Fruit fly (Drosophila melanogaster): ENCODE data around the gene Arp8.
A peak's percentile ranks its signal among the peaks of the same experiment; 100 is the strongest.

Arp8 gene

DNA sequence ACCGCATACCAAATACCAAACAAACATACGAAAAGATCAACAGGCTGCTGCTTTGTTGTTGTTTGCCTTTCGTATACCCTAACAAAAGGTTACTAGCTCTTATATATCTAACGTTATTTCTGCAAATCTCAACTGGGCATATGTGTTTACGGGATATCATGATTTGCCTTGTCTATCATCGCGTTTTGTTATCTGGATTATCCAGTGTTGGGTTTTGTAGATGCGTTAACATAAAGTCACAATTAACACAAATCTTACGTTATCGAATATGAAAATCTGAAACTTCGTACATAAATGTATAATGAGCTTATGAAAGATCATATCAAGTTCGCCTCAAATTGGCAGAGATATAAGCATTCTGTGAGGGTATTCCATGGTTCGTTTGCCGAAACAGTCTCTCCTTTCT, 30.4 kb downstream of the Arp8 start (continued):
- TF ChIP-seq CG8319 (GFP tag; optimal IDR thresholded peaks at IDR 0.05) = no peak
- TF ChIP-seq CG6854 (GFP tag; optimal IDR thresholded peaks at IDR 0.05) = no peak
- peak; percentile 35 for TF ChIP-seq Smox (GFP tag; optimal IDR thresholded peaks at IDR 0.05)
- TF ChIP-seq spab (GFP tag; optimal IDR thresholded peaks at IDR 0.05) = peak; percentile 24
- TF ChIP-seq vri (GFP tag; optimal IDR thresholded peaks at IDR 0.05) = no peak
- TF ChIP-seq esn (GFP tag; optimal IDR thresholded peaks at IDR 0.05) = peak; percentile 72
- peak; percentile 89 for TF ChIP-seq svp (GFP tag)
- no peak for TF ChIP-seq CG11762 (GFP tag; optimal IDR thresholded peaks at IDR 0.05; ENCODE audit: insufficient read depth)
- peak; percentile 41 for TF ChIP-seq CG4318 (GFP tag; optimal IDR thresholded peaks at IDR 0.05)
- TF ChIP-seq CG34406 (GFP tag; optimal IDR thresholded peaks at IDR 0.05) = peak; percentile 30

dm6 chrX:17829083-17829997, 31.3 kb downstream of the Arp8 start:
- TF ChIP-seq CG3032 (tag; optimal IDR thresholded peaks at IDR 0.05) = peak; percentile 58
- TF ChIP-seq Ets96B (tag; optimal IDR thresholded peaks at IDR 0.05) = peak; percentile 58
- peak; percentile 50 for TF ChIP-seq CG16779 (tag; optimal IDR thresholded peaks at IDR 0.05)
- TF ChIP-seq svp (GFP tag) = peak; percentile 64
- TF ChIP-seq Eip78C (GFP tag) = peak; percentile 95
- peak; percentile 34 for TF ChIP-seq pdm3 (GFP tag; optimal IDR thresholded peaks at IDR 0.05)
- TF ChIP-seq OdsH (GFP tag; optimal IDR thresholded peaks at IDR 0.05) = peak; percentile 84
- peak; percentile 26 for TF ChIP-seq Smox (GFP tag; optimal IDR thresholded peaks at IDR 0.05)
- TF ChIP-seq CG8119 (GFP tag; IDR thresholded peaks at IDR 0.05) = peak; percentile 77
- no peak for TF ChIP-seq Ets21C (GFP tag; optimal IDR thresholded peaks at IDR 0.05)
- TF ChIP-seq CG10631 (GFP tag; optimal IDR thresholded peaks at IDR 0.05) = peak; percentile 35
- TF ChIP-seq cyc (GFP tag; optimal IDR thresholded peaks at IDR 0.05) = peak; percentile 10
- TF ChIP-seq Eip93F (GFP tag; optimal IDR thresholded peaks at IDR 0.05) = no peak
- TF ChIP-seq fkh (GFP tag; optimal IDR thresholded peaks at IDR 0.05) = peak; percentile 16
- TF ChIP-seq dac (GFP tag; optimal IDR thresholded peaks at IDR 0.05) = peak; percentile 65
- peak; percentile 69 for TF ChIP-seq CG4318 (GFP tag; optimal IDR thresholded peaks at IDR 0.05)
- peak; percentile 37 for TF ChIP-seq CG1621 (tag; optimal IDR thresholded peaks at IDR 0.05)
- TF ChIP-seq CG6276 (GFP tag; optimal IDR thresholded peaks at IDR 0.05) = peak; percentile 81
- TF ChIP-seq net (GFP tag; optimal IDR thresholded peaks at IDR 0.05) = peak; percentile 66
- TF ChIP-seq vri (GFP tag; optimal IDR thresholded peaks at IDR 0.05) = no peak
- no peak for TF ChIP-seq CG6854 (GFP tag; optimal IDR thresholded peaks at IDR 0.05)
- peak; percentile 29 for TF ChIP-seq lz (GFP tag; optimal IDR thresholded peaks at IDR 0.05)
- TF ChIP-seq CG31627 (GFP tag; optimal IDR thresholded peaks at IDR 0.05) = peak; percentile 21
- TF ChIP-seq Sox14 (GFP tag; optimal IDR thresholded peaks at IDR 0.05) = peak; percentile 46
- TF ChIP-seq fd59A (GFP tag; optimal IDR thresholded peaks at IDR 0.05) = peak; percentile 45
- TF ChIP-seq CG7368 (GFP tag; optimal IDR thresholded peaks at IDR 0.05) = peak; percentile 8
- TF ChIP-seq Eip75B (GFP tag; optimal IDR thresholded peaks at IDR 0.05) = peak; percentile 39
- TF ChIP-seq CG8319 (GFP tag; optimal IDR thresholded peaks at IDR 0.05) = peak; percentile 3
- peak; percentile 44 for TF ChIP-seq CG11762 (GFP tag; optimal IDR thresholded peaks at IDR 0.05; ENCODE audit: insufficient read depth)
- TF ChIP-seq acj6 (GFP tag; optimal IDR thresholded peaks at IDR 0.05) = peak; percentile 30
- peak; percentile 28 for TF ChIP-seq Sox102F (GFP tag; optimal IDR thresholded peaks at IDR 0.05)
- peak; percentile 43; the same call in 1 of the 2 replicates for TF ChIP-seq Gug (GFP tag; IDR thresholded peaks at IDR 0.05)
- TF ChIP-seq esn (GFP tag; optimal IDR thresholded peaks at IDR 0.05) = peak; percentile 41
- peak; percentile 47 for TF ChIP-seq dsx (GFP tag; optimal IDR thresholded peaks at IDR 0.05; ENCODE audit: poor library complexity, severe bottlenecking)
- peak; percentile 68 for TF ChIP-seq Hr4 (GFP tag; optimal IDR thresholded peaks at IDR 0.05)
- peak; percentile 42 for TF ChIP-seq spab (GFP tag; optimal IDR thresholded peaks at IDR 0.05)
- TF ChIP-seq CG8632 (GFP tag; optimal IDR thresholded peaks at IDR 0.05) = peak; percentile 54
- TF ChIP-seq CG9139 (GFP tag; optimal IDR thresholded peaks at IDR 0.05) = no peak
- peak; percentile 58 for TF ChIP-seq CG6792 (GFP tag; optimal IDR thresholded peaks at IDR 0.05)
- peak; percentile 21 to 60 for TF ChIP-seq ss (GFP tag; optimal IDR thresholded peaks at IDR 0.05)
- peak; percentile 57 for TF ChIP-seq CG3919 (GFP tag; optimal IDR thresholded peaks at IDR 0.05)
- TF ChIP-seq CG32006 (GFP tag; optimal IDR thresholded peaks at IDR 0.05) = peak; percentile 82
- TF ChIP-seq Lpt (GFP tag; optimal IDR thresholded peaks at IDR 0.05) = peak; percentile 16
- TF ChIP-seq eg (GFP tag; IDR thresholded peaks at IDR 0.05) = peak; percentile 61; the same call in 2 of the 3 replicates
- TF ChIP-seq Sox15 (GFP tag; optimal IDR thresholded peaks at IDR 0.05) = peak; percentile 47

Data from whole organism, prepupa.